Worm (Caenorhabditis elegans) whole organism, early embryonic: Measurements from ENCODE around the gene srd-47.

Experiments used
- F13C5.2 ChIP-seq: sonication (generic microtip); optimal IDR thresholded peaks from 2 replicates; lab custom pipeline; 2017; ENCODE audit warnings: mild to moderate bottlenecking, missing genetic modification characterization, inconsistent platforms, missing compliant biosample characterization
- aly-1 ChIP-seq: sonication (generic microtip); optimal IDR thresholded peaks from 2 replicates; lab custom pipeline; 2016; ENCODE audit warnings: missing genetic modification characterization, missing compliant biosample characterization
- ama-1 ChIP-seq: fragments of 150-350 bp; optimal IDR thresholded peaks from 2 replicates; lab custom pipeline; 2014
- ceh-13 ChIP-seq: fragments of 200-800 bp; sonication (Bioruptor generic); optimal IDR thresholded peaks from 2 replicates; lab custom pipeline; 2018; ENCODE audit warnings: mild to moderate bottlenecking, missing genetic modification characterization, missing compliant biosample characterization
- flt-1 ChIP-seq: fragments of 200-800 bp; sonication (Bioruptor generic); IDR thresholded peaks from 2 replicates; pipeline ENCODE4 v1.3.6; 2022; ENCODE audit warnings: missing genetic modification characterization, missing compliant biosample characterization
- hmbx-1 ChIP-seq: sonication (generic microtip); optimal IDR thresholded peaks from 2 replicates; lab custom pipeline; 2016; ENCODE audit warnings: mild to moderate bottlenecking, missing genetic modification characterization, missing compliant biosample characterization
- hmg-4 ChIP-seq: fragments of 200-800 bp; sonication (Bioruptor generic); optimal IDR thresholded peaks from 2 replicates; lab custom pipeline; 2018; ENCODE audit warnings: mild to moderate bottlenecking, missing genetic modification characterization, missing compliant biosample characterization
- hnd-1 ChIP-seq: sonication (generic microtip); optimal IDR thresholded peaks from 2 replicates; lab custom pipeline; 2016; ENCODE audit warnings: missing genetic modification characterization, missing compliant biosample characterization
- pes-1 ChIP-seq: fragments of 200-800 bp; sonication (Bioruptor generic); IDR thresholded peaks from 2 replicates; pipeline ENCODE4 v1.3.6; 2022; ENCODE audit warnings: missing genetic modification reagents, missing genetic modification characterization, missing compliant biosample characterization
- sea-1 ChIP-seq: fragments of 200-800 bp; sonication (Bioruptor generic); conservative IDR thresholded peaks from 2 replicates; pipeline ENCODE4 v1.3.6; 2022; ENCODE audit warnings: missing genetic modification characterization, missing compliant biosample characterization
- tbx-11 ChIP-seq: fragments of 200-800 bp; sonication (Bioruptor generic); IDR thresholded peaks from 2 replicates; pipeline ENCODE4 v1.3.6; 2022; ENCODE audit warnings: missing genetic modification characterization, missing compliant biosample characterization
- tbx-37 ChIP-seq: fragments of 200-800 bp; sonication (Bioruptor generic); conservative IDR thresholded peaks from 2 replicates; pipeline ENCODE4 v1.3.6; 2022; ENCODE audit warnings: missing genetic modification reagents, missing genetic modification characterization, missing compliant biosample characterization
- tra-4 ChIP-seq: sonication (generic microtip); optimal IDR thresholded peaks from 2 replicates; lab custom pipeline; 2017; ENCODE audit warnings: missing genetic modification characterization, missing compliant biosample characterization

DNA sequence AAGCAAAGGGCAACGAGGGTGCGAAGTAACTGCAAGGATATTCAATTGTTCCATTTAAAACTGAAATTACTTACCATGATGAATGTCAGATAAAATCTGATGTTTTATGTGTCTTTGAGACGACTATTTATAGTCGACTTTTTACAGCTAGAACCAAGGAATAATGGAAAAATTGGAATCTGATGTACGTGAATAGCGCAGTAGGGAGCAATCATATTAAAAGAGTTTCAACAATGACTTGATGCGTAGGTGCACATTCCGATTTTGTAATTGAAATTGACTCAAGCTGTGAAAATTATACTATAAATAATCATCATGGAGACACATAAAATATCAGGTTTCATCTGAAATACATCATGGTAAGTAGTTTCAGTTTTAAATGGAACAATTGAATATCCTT is 9.8 kb downstream of the srd-47 start, which contains the start of the genes nspc-9 and nspc-10:
- TF ChIP-seq ama-1 (lab: Kevin White, UChicago): no peak
- no peak for TF ChIP-seq ceh-13 (GFP tag; lab: Kevin White, UChicago)
- TF ChIP-seq tbx-37 (GFP tag; lab: Robert Waterston, UW): no peak
- no peak for TF ChIP-seq pes-1 (GFP tag; lab: Robert Waterston, UW)
- TF ChIP-seq tbx-11 (GFP tag; lab: Robert Waterston, UW): no peak
- no peak for TF ChIP-seq F13C5.2 (tag; lab: Kevin White, UChicago)
- TF ChIP-seq aly-1 (tag; lab: Kevin White, UChicago): no peak
- TF ChIP-seq sea-1 (GFP tag; lab: Robert Waterston, UW): no peak
- TF ChIP-seq flt-1 (GFP tag; lab: Robert Waterston, UW): no peak
- no peak for TF ChIP-seq hnd-1
- TF ChIP-seq tra-4 (tag; lab: Kevin White, UChicago): no peak
- TF ChIP-seq hmg-4 (GFP tag; lab: Kevin White, UChicago): no peak
- no peak for TF ChIP-seq hmbx-1 (tag; lab: Kevin White, UChicago)
